Worm (Caenorhabditis elegans) whole organism, L3 larva: Measurements from ENCODE around the gene Y6D1A.2.

ENCODE experiments used
- ama-1 ChIP-seq: fragments of 150-350 bp; optimal IDR thresholded peaks from 2 replicates; lab custom pipeline; 2018
- ceh-82 ChIP-seq: fragments of 150-350 bp; optimal IDR thresholded peaks from 2 replicates; lab custom pipeline; 2014; ENCODE audit warnings: missing biosample characterization, missing genetic modification characterization
- pha-4 ChIP-seq: fragments of 150-350 bp; optimal IDR thresholded peaks from 2 replicates; lab custom pipeline; 2014; ENCODE audit warnings: missing biosample characterization, missing genetic modification reagents, missing genetic modification characterization

ce11 chrII:11835208-11835607 is 15.5 kb upstream of the Y6D1A.2 start, which contains the start of gene T27D12.6:
- TF ChIP-seq pha-4 (tag; lab: Kevin White, UChicago) (no peak), ceh-82 (tag; lab: Kevin White, UChicago) (no peak), ama-1 (lab: Kevin White, UChicago) (no peak)
